Worm (Caenorhabditis elegans): Measurements from ENCODE around the gene srh-213.
A peak's percentile ranks its signal among the peaks of the same experiment; 100 is the strongest.

srh-213 gene

DNA sequence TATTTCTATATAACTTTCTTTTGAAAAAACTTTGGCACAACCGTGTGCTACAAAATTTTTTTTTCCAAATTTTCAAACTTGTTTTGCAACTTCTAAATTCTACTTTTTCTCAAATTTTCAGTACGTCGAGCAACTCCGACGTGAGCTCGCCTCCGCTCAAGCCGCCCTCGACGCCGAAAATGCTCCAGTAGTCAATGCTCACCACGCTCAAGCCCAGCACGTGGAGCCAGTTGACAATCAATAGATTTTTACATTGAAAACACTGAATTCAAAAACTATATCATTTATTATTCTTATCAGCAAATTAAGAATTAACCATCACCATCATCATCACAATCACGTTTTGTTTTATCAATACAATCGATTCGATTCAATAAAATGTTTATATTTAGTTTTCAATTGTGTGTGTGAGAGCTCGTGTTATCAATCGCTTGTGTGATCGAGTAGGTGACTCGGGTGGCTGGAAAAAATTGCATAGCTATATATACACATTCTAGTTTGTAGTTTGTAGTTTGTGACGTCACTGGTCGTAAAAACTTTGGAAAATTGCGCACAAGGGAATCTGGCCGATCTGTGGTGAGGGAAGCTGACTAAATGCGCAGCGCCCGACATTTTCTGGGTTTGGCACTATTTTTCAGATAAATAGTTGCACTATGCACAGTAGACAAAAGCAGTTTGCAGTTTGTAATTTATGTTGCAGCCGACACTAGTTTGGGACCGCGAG lies 39.6 kb upstream of the srh-213 start (continued):
- TF ChIP-seq die-1 (tag; optimal IDR thresholded peaks at IDR 0.05) (no peak), attf-3 (GFP tag; conservative IDR thresholded peaks at IDR 0.05) (no peak), F52B5.7 (tag; optimal IDR thresholded peaks at IDR 0.05) (no peak), lsl-1 (GFP tag; optimal IDR thresholded peaks at IDR 0.05) (no peak), lir-1 (GFP tag; conservative IDR thresholded peaks at IDR 0.05) (no peak), hrde-1 (tag; optimal IDR thresholded peaks at IDR 0.05; ENCODE audit: borderline replicate concordance) (no peak), nfya-1 (tag; optimal IDR thresholded peaks at IDR 0.05; ENCODE audit: borderline replicate concordance, insufficient read depth) (no peak), lag-1 (GFP tag; IDR thresholded peaks at IDR 0.05) (no peak), nhr-179 (tag; optimal IDR thresholded peaks at IDR 0.05) (no peak), hlh-12 (tag; optimal IDR thresholded peaks at IDR 0.05) (no peak), madf-6 (GFP tag; IDR thresholded peaks at IDR 0.05) (no peak; the same call in 1 of the 2 replicates), lin-54 (GFP tag; optimal IDR thresholded peaks at IDR 0.05) (no peak), fkh-3 (tag; optimal IDR thresholded peaks at IDR 0.05) (no peak), aptf-3 (GFP tag; IDR thresholded peaks at IDR 0.05) (no peak), C06A6.2 (GFP tag; conservative IDR thresholded peaks at IDR 0.05) (no peak), bed-2 (GFP tag; IDR thresholded peaks at IDR 0.05) (no peak), nfya-2 (GFP tag; IDR thresholded peaks at IDR 0.05) (no peak), unc-62 (GFP tag; optimal IDR thresholded peaks at IDR 0.05) (no peak), ztf-25 (GFP tag; IDR thresholded peaks at IDR 0.05) (no peak), F55B11.4 (tag; optimal IDR thresholded peaks at IDR 0.05; ENCODE audit: borderline replicate concordance, insufficient read depth) (no peak), Y67H2A.10 (GFP tag; conservative IDR thresholded peaks at IDR 0.05) (no peak), snpc-1.3 (tag; optimal IDR thresholded peaks at IDR 0.05; ENCODE audit: insufficient read depth) (no peak), K11D2.4 (GFP tag; IDR thresholded peaks at IDR 0.05) (no peak), let-526 (GFP tag; IDR thresholded peaks at IDR 0.05) (no peak), Y53G8AR.9 (GFP tag; conservative IDR thresholded peaks at IDR 0.05) (peak; percentile 88; the same call in 1 of the 2 replicates), athp-1 (tag; optimal IDR thresholded peaks at IDR 0.05) (peak; percentile 3), T26A5.8 (tag; optimal IDR thresholded peaks at IDR 0.05) (no peak), nhr-80 (tag; optimal IDR thresholded peaks at IDR 0.05) (peak; percentile 75), sea-2 (GFP tag; IDR thresholded peaks at IDR 0.05) (no peak), pha-4 (tag; optimal IDR thresholded peaks at IDR 0.05) (no peak), madf-8 (GFP tag; conservative IDR thresholded peaks at IDR 0.05) (no peak), C17E4.6 (GFP tag; IDR thresholded peaks at IDR 0.05) (no peak), zfh-2 (GFP tag; conservative IDR thresholded peaks at IDR 0.05) (no peak), tbp1 (GFP tag; optimal IDR thresholded peaks at IDR 0.05) (peak; percentile 41), chd-7 (tag; optimal IDR thresholded peaks at IDR 0.05) (peak; percentile 64), repo-1 (tag; optimal IDR thresholded peaks at IDR 0.05) (peak; percentile 75), pbrm-1 (GFP tag; IDR thresholded peaks at IDR 0.05) (no peak), lin-26 (GFP tag; IDR thresholded peaks at IDR 0.05) (no peak), T07F8.4 (tag; optimal IDR thresholded peaks at IDR 0.05) (no peak), zim-3 (tag; optimal IDR thresholded peaks at IDR 0.05) (peak; percentile 17), ccch-3 (GFP tag; optimal IDR thresholded peaks at IDR 0.05) (no peak), bed-1 (GFP tag; IDR thresholded peaks at IDR 0.05) (no peak), him-1 (tag; optimal IDR thresholded peaks at IDR 0.05) (no peak), egrh-3 (GFP tag; IDR thresholded peaks at IDR 0.05) (no peak), mel-28 (tag; optimal IDR thresholded peaks at IDR 0.05; ENCODE audit: borderline replicate concordance) (no peak), D2030.7 (GFP tag; IDR thresholded peaks at IDR 0.05) (no peak), B0261.1 (tag; optimal IDR thresholded peaks at IDR 0.05) (no peak), tbx-9 (tag; optimal IDR thresholded peaks at IDR 0.05; ENCODE audit: borderline replicate concordance) (no peak)
